In genomic region chrIV:7413573-7413972, ce11 we compare ENCODE assay signal across 2 worm cellular contexts.
TF ChIP-seq lines count a peak whose summit lies in the region.

No protein-coding gene starts in this region.

TF ChIP-seq in whole organism, L1 larva, 84 proteins besides CTCF, POLR2A, EP300 and RAD21:
- TF ChIP-seq tlp-1 (tag; optimal IDR thresholded peaks at IDR 0.05; lab: Kevin White, UChicago), result no peak
- TF ChIP-seq dsc-1 (tag; optimal IDR thresholded peaks at IDR 0.05; lab: Kevin White, UChicago), result peak; percentile 36

TF ChIP-seq in whole organism, L4 larva, 104 proteins besides CTCF, POLR2A, EP300 and RAD21:
- TF ChIP-seq aha-1 (tag; lab: Kevin White, UChicago), result peak; percentile 97
- no peak for TF ChIP-seq nhr-28 (tag; optimal IDR thresholded peaks at IDR 0.05; lab: Kevin White, UChicago)

Comparison
In these comparisons a context has a peak if more than half of its experiments do, and no peak if none do; other contexts are left out.
1. Of the 29 proteins assayed by ChIP-seq in both whole organism, L4 larva and whole organism, L1 larva: peak only in whole organism, L4 larva: aha-1; only in whole organism, L1 larva: none; in both: none; in neither: 28.